Fruit fly (Drosophila melanogaster) whole organism, embryonic: ENCODE measurements around the gene CG7156.

Source experiments
- Antp ChIP-seq: fragments of 200-800 bp; sonication (Bioruptor generic); optimal IDR thresholded peaks from 3 replicates; lab custom pipeline; 2016; ENCODE audit warnings: missing biosample characterization, missing genetic modification characterization
- BEAF-32 ChIP-seq: fragments of 200-800 bp; sonication (Bioruptor generic); optimal IDR thresholded peaks from 3 replicates; lab custom pipeline; 2017; ENCODE audit warnings: missing biosample characterization, missing genetic modification characterization, mild to moderate bottlenecking, moderate library complexity, missing genetic modification reagents
- Bgb ChIP-seq: fragments of 200-800 bp; sonication (Bioruptor generic); IDR thresholded peaks from 2 replicates; pipeline ENCODE4 v1.3.6; 2022; ENCODE audit warnings: missing biosample characterization, missing genetic modification characterization; ENCODE audit not compliant: partially characterized antibody
- CG11085 ChIP-seq: fragments of 200-800 bp; sonication (Bioruptor generic); IDR thresholded peaks from 2 replicates; pipeline ENCODE4 v1.3.6; 2022; ENCODE audit warnings: missing biosample characterization, missing genetic modification characterization
- CG12104 ChIP-seq: fragments of 200-800 bp; sonication (Bioruptor generic); optimal IDR thresholded peaks from 3 replicates; lab custom pipeline; 2016; ENCODE audit warnings: missing biosample characterization, missing genetic modification characterization
- CG12155 ChIP-seq: fragments of 200-800 bp; sonication (Bioruptor generic); optimal IDR thresholded peaks from 3 replicates; lab custom pipeline; 2016; ENCODE audit warnings: missing biosample characterization, missing genetic modification characterization
- CG1233 ChIP-seq: fragments of 200-800 bp; sonication (Bioruptor generic); optimal IDR thresholded peaks from 4 replicates; lab custom pipeline; 2018; ENCODE audit warnings: missing biosample characterization, mild to moderate bottlenecking, missing genetic modification characterization
- CG13287 ChIP-seq: fragments of 200-800 bp; sonication (Bioruptor generic); IDR thresholded peaks from 2 replicates; pipeline ENCODE4 v1.3.6; 2022; ENCODE audit warnings: missing biosample characterization, missing genetic modification characterization; ENCODE audit not compliant: partially characterized antibody
- CG13296 ChIP-seq: fragments of 200-800 bp; sonication (Bioruptor generic); optimal IDR thresholded peaks from 3 replicates; lab custom pipeline; 2018; ENCODE audit warnings: missing biosample characterization, mild to moderate bottlenecking, missing genetic modification characterization
- CG13624 ChIP-seq: fragments of 200-800 bp; sonication (Bioruptor generic); optimal IDR thresholded peaks from 2 replicates; lab custom pipeline; 2016; ENCODE audit warnings: missing biosample characterization, missing genetic modification characterization
- CG14441 ChIP-seq: fragments of 200-800 bp; sonication (Bioruptor generic); IDR thresholded peaks from 2 replicates; pipeline ENCODE4 v1.3.6; 2022; ENCODE audit warnings: missing biosample characterization, missing genetic modification characterization
- CG15514 ChIP-seq: fragments of 200-800 bp; sonication (Bioruptor generic); optimal IDR thresholded peaks from 3 replicates; lab custom pipeline; 2017; ENCODE audit warnings: missing biosample characterization, missing genetic modification characterization, mild to moderate bottlenecking, moderate library complexity, missing genetic modification reagents
- CG31224 ChIP-seq: fragments of 200-800 bp; sonication (Bioruptor generic); IDR thresholded peaks from 2 replicates; pipeline ENCODE4 v1.3.6; 2022; ENCODE audit warnings: missing biosample characterization, missing genetic modification characterization
- CG3163 ChIP-seq: fragments of 200-800 bp; sonication (Bioruptor generic); optimal IDR thresholded peaks from 3 replicates; lab custom pipeline; 2016; ENCODE audit warnings: missing biosample characterization, missing genetic modification characterization
- CG43689 ChIP-seq: fragments of 200-800 bp; sonication (Bioruptor generic); IDR thresholded peaks from 2 replicates; pipeline ENCODE4 v1.3.6; 2022; ENCODE audit warnings: missing biosample characterization, missing genetic modification characterization
- CG5180 ChIP-seq: fragments of 200-800 bp; sonication (Bioruptor generic); optimal IDR thresholded peaks from 3 replicates; lab custom pipeline; 2017; ENCODE audit warnings: missing biosample characterization, missing genetic modification characterization, mild to moderate bottlenecking, moderate library complexity, missing genetic modification reagents
- CG6689 ChIP-seq: fragments of 200-800 bp; sonication (Bioruptor generic); IDR thresholded peaks from 2 replicates; pipeline ENCODE4 v1.3.6; 2022; ENCODE audit warnings: missing biosample characterization, missing genetic modification characterization
- CG6791 ChIP-seq: fragments of 200-800 bp; sonication (Bioruptor generic); IDR thresholded peaks from 3 replicates; pipeline ENCODE4 v1.3.6; 2022; ENCODE audit warnings: missing biosample characterization, missing genetic modification characterization; ENCODE audit not compliant: partially characterized antibody
- CG9797 ChIP-seq: fragments of 200-800 bp; sonication (Bioruptor generic); optimal IDR thresholded peaks from 3 replicates; lab custom pipeline; 2018; ENCODE audit warnings: missing biosample characterization, mild to moderate bottlenecking, missing genetic modification characterization
- D19B ChIP-seq: fragments of 200-800 bp; sonication (Bioruptor generic); optimal IDR thresholded peaks from 2 replicates; lab custom pipeline; 2017; ENCODE audit warnings: missing biosample characterization, mild to moderate bottlenecking, missing genetic modification characterization
- Dref ChIP-seq: fragments of 200-800 bp; sonication (Bioruptor generic); IDR thresholded peaks from 2 replicates; pipeline ENCODE4 v1.3.6; 2022; ENCODE audit warnings: missing biosample characterization, missing genetic modification characterization
- HmgD ChIP-seq: fragments of 200-800 bp; sonication (Bioruptor generic); optimal IDR thresholded peaks from 3 replicates; lab custom pipeline; 2016; ENCODE audit warnings: missing biosample characterization, missing genetic modification characterization
- MESR4 ChIP-seq: fragments of 200-800 bp; sonication (Bioruptor generic); optimal IDR thresholded peaks from 2 replicates; lab custom pipeline; 2018; ENCODE audit warnings: missing biosample characterization, mild to moderate bottlenecking, missing genetic modification characterization, moderate library complexity
- Opbp ChIP-seq: fragments of 200-800 bp; sonication (Bioruptor generic); IDR thresholded peaks from 3 replicates; pipeline ENCODE4 v1.3.6; 2022; ENCODE audit warnings: missing biosample characterization, missing genetic modification characterization; ENCODE audit not compliant: partially characterized antibody
- Sox102F ChIP-seq: fragments of 200-800 bp; sonication (Bioruptor generic); optimal IDR thresholded peaks from 2 replicates; lab custom pipeline; 2018; ENCODE audit warnings: missing biosample characterization, mild to moderate bottlenecking, missing genetic modification characterization, moderate library complexity
- Stat92E ChIP-seq, 3 experiments: fragments of >200 bp in 2 of 3; fragments of 200-800 bp in 1 of 3; sonication (Bioruptor generic) in 1 of 3; optimal IDR thresholded peaks; 2 replicates each; lab custom pipeline; 2017 to 2019; ENCODE audit warnings: missing biosample characterization in 3 of 3, missing genetic modification characterization in 3 of 3, mild to moderate bottlenecking in 1 of 3, moderate library complexity in 1 of 3
- TFAM ChIP-seq: fragments of 200-800 bp; sonication (Bioruptor generic); optimal IDR thresholded peaks from 2 replicates; lab custom pipeline; 2017; ENCODE audit warnings: missing biosample characterization, missing genetic modification characterization, inconsistent platforms
- Xbp1 ChIP-seq: fragments of 200-800 bp; sonication (Bioruptor generic); optimal IDR thresholded peaks from 3 replicates; lab custom pipeline; 2016; ENCODE audit warnings: missing biosample characterization, mild to moderate bottlenecking, missing genetic modification characterization
- ac ChIP-seq: fragments of 200-800 bp; sonication (Bioruptor generic); optimal IDR thresholded peaks from 3 replicates; lab custom pipeline; 2017; ENCODE audit warnings: missing biosample characterization, mild to moderate bottlenecking, missing genetic modification characterization
- ash1 ChIP-seq: fragments of 200-800 bp; sonication (Bioruptor generic); optimal IDR thresholded peaks from 2 replicates; lab custom pipeline; 2018; ENCODE audit warnings: missing biosample characterization, mild to moderate bottlenecking, missing genetic modification characterization
- bigmax ChIP-seq: fragments of 200-800 bp; sonication (Bioruptor generic); optimal IDR thresholded peaks from 2 replicates; lab custom pipeline; 2018; ENCODE audit warnings: missing biosample characterization, mild to moderate bottlenecking, missing genetic modification characterization
- cas ChIP-seq: fragments of 200-800 bp; sonication (Bioruptor generic); IDR thresholded peaks from 2 replicates; pipeline ENCODE4 v1.3.6; 2022; ENCODE audit warnings: missing biosample characterization, missing genetic modification characterization
- caup ChIP-seq: fragments of 200-800 bp; sonication (Bioruptor generic); optimal IDR thresholded peaks from 3 replicates; lab custom pipeline; 2017; ENCODE audit warnings: missing biosample characterization, mild to moderate bottlenecking, missing genetic modification characterization, moderate library complexity; ENCODE audit not compliant: severe bottlenecking
- chinmo ChIP-seq: fragments of 200-800 bp; sonication (Bioruptor generic); IDR thresholded peaks from 4 replicates; pipeline ENCODE4 v1.3.6; 2022; ENCODE audit warnings: missing biosample characterization, missing genetic modification characterization; ENCODE audit not compliant: partially characterized antibody
- corto ChIP-seq: fragments of 200-800 bp; sonication (Bioruptor generic); optimal IDR thresholded peaks from 2 replicates; lab custom pipeline; 2016; ENCODE audit warnings: missing biosample characterization, mild to moderate bottlenecking, missing genetic modification characterization, moderate library complexity
- emc ChIP-seq: fragments of 200-800 bp; sonication (Bioruptor generic); optimal IDR thresholded peaks from 2 replicates; lab custom pipeline; 2016; ENCODE audit warnings: missing biosample characterization, missing genetic modification characterization
- esg ChIP-seq: fragments of 200-800 bp; sonication (Bioruptor generic); conservative IDR thresholded peaks from 2 replicates; pipeline ENCODE4 v1.3.6; 2022; ENCODE audit warnings: missing biosample characterization, missing genetic modification characterization
- fu2 ChIP-seq: fragments of 200-800 bp; sonication (Bioruptor generic); optimal IDR thresholded peaks from 2 replicates; lab custom pipeline; 2016; ENCODE audit warnings: missing biosample characterization, missing genetic modification characterization
- klu ChIP-seq: fragments of 200-800 bp; sonication (Bioruptor generic); IDR thresholded peaks from 2 replicates; pipeline ENCODE4 v1.3.6; 2022; ENCODE audit warnings: missing biosample characterization, missing genetic modification characterization
- lab ChIP-seq: fragments of 200-800 bp; sonication (Bioruptor generic); optimal IDR thresholded peaks from 3 replicates; lab custom pipeline; 2017; ENCODE audit warnings: missing biosample characterization, missing genetic modification characterization, mild to moderate bottlenecking, moderate library complexity, missing genetic modification reagents
- lbe ChIP-seq: fragments of 200-800 bp; sonication (Bioruptor generic); optimal IDR thresholded peaks from 2 replicates; lab custom pipeline; 2016; ENCODE audit warnings: missing biosample characterization, mild to moderate bottlenecking, missing genetic modification characterization
- psq ChIP-seq: fragments of 200-800 bp; sonication (Bioruptor generic); optimal IDR thresholded peaks from 2 replicates; lab custom pipeline; 2017; ENCODE audit warnings: missing biosample characterization, missing genetic modification characterization
- pzg ChIP-seq: fragments of 200-800 bp; sonication (Bioruptor generic); optimal IDR thresholded peaks from 3 replicates; lab custom pipeline; 2018; ENCODE audit warnings: missing biosample characterization, mild to moderate bottlenecking, missing genetic modification characterization, moderate library complexity
- run ChIP-seq: fragments of 200-800 bp; sonication (Bioruptor generic); optimal IDR thresholded peaks from 3 replicates; lab custom pipeline; 2018; ENCODE audit warnings: missing biosample characterization, mild to moderate bottlenecking, missing genetic modification characterization
- sd ChIP-seq: fragments of 200-800 bp; sonication (Bioruptor generic); optimal IDR thresholded peaks from 3 replicates; lab custom pipeline; 2018; ENCODE audit warnings: missing biosample characterization, mild to moderate bottlenecking, missing genetic modification characterization, moderate library complexity
- sob ChIP-seq: fragments of 200-800 bp; sonication (Bioruptor generic); IDR thresholded peaks from 2 replicates; pipeline ENCODE4 v1.3.6; 2022; ENCODE audit warnings: missing biosample characterization, missing genetic modification characterization
- vvl ChIP-seq: fragments of 200-800 bp; sonication (Bioruptor generic); IDR thresholded peaks from 2 replicates; pipeline ENCODE4 v1.3.6; 2022; ENCODE audit warnings: missing biosample characterization, missing genetic modification characterization
- zen2 ChIP-seq: fragments of 200-800 bp; sonication (Bioruptor generic); IDR thresholded peaks from 3 replicates; pipeline ENCODE4 v1.3.6; 2022; ENCODE audit warnings: missing biosample characterization, missing genetic modification characterization; ENCODE audit not compliant: partially characterized antibody
- zf30C ChIP-seq: fragments of 200-800 bp; sonication (Bioruptor generic); optimal IDR thresholded peaks from 3 replicates; lab custom pipeline; 2018; ENCODE audit warnings: missing biosample characterization, mild to moderate bottlenecking, missing genetic modification characterization

CG7156 gene

dm6 chr3R:18255281-18255680 lies 13.3 kb upstream of the CG7156 start, which contains the start of the genes Ada2a, Polr2D, Tgs1 and moi (continued):
- no peak for TF ChIP-seq D19B (GFP tag; lab: Kevin White, UChicago)
- peak; percentile 51; the same call in 1 of the 3 replicates for TF ChIP-seq zen2 (GFP tag; lab: Robert Waterston, UW)
- TF ChIP-seq esg (GFP tag; lab: Robert Waterston, UW): no peak
- no peak for TF ChIP-seq klu (GFP tag; lab: Robert Waterston, UW)
- no peak for TF ChIP-seq bigmax (GFP tag; lab: Kevin White, UChicago)
- TF ChIP-seq fu2: no peak
- TF ChIP-seq Opbp (GFP tag; lab: Robert Waterston, UW): peak; percentile 87
- TF ChIP-seq chinmo: 0 out of 4 replicates have a peak, but pooled peaks have one; percentile 73
- no peak for TF ChIP-seq CG12104
- no peak for TF ChIP-seq CG14441 (GFP tag; lab: Robert Waterston, UW)
- peak; percentile 78 for TF ChIP-seq CG9797 (GFP tag; lab: Kevin White, UChicago)
- peak; percentile 33 for TF ChIP-seq CG13624 (GFP tag; lab: Kevin White, UChicago)
- TF ChIP-seq sd (tag; lab: Kevin White, UChicago): peak; percentile 40
- TF ChIP-seq Dref: peak; percentile 82
- TF ChIP-seq Bgb (GFP tag; lab: Robert Waterston, UW): peak; percentile 79
- no peak for TF ChIP-seq lbe (GFP tag; lab: Kevin White, UChicago)
- TF ChIP-seq vvl (GFP tag; lab: Robert Waterston, UW): no peak
- TF ChIP-seq Antp (GFP tag; lab: Kevin White, UChicago): no peak
- TF ChIP-seq CG5180 (GFP tag; lab: Kevin White, UChicago): no peak
- TF ChIP-seq Sox102F (GFP tag; lab: Kevin White, UChicago): no peak
- no peak for TF ChIP-seq psq
- no peak for TF ChIP-seq lab (GFP tag; lab: Kevin White, UChicago)
- no peak for TF ChIP-seq emc (GFP tag; lab: Kevin White, UChicago)
- TF ChIP-seq CG6791 (GFP tag; lab: Robert Waterston, UW): peak; percentile 83
- TF ChIP-seq corto (GFP tag; lab: Kevin White, UChicago): no peak
- TF ChIP-seq, all 482 proteins: peak for 71

- TF ChIP-seq CG13287 (GFP tag; lab: Robert Waterston, UW): peak; percentile 42; the same call in 1 of the 2 replicates
- TF ChIP-seq Xbp1 (GFP tag; lab: Kevin White, UChicago): no peak
- no peak for TF ChIP-seq CG12155
- TF ChIP-seq CG31224 (GFP tag; lab: Robert Waterston, UW): no peak
- peak; percentile 43 for TF ChIP-seq BEAF-32
- TF ChIP-seq run (tag; lab: Kevin White, UChicago): no peak
- TF ChIP-seq TFAM (GFP tag; lab: Kevin White, UChicago): no peak
- TF ChIP-seq HmgD (GFP tag; lab: Kevin White, UChicago): no peak
- TF ChIP-seq cas (GFP tag; lab: Robert Waterston, UW): no peak
- no peak for TF ChIP-seq CG13296 (GFP tag; lab: Kevin White, UChicago)
- TF ChIP-seq pzg: peak; percentile 62
- TF ChIP-seq CG3163: no peak
- no peak for TF ChIP-seq ash1 (GFP tag; lab: Kevin White, UChicago)
- no peak for TF ChIP-seq CG43689 (GFP tag; lab: Robert Waterston, UW)
- no peak for TF ChIP-seq sob (GFP tag; lab: Robert Waterston, UW)
- TF ChIP-seq caup: no peak
- no peak for TF ChIP-seq zf30C (GFP tag; lab: Kevin White, UChicago)
- peak; percentile 70 for TF ChIP-seq CG15514 (GFP tag; lab: Kevin White, UChicago)
- TF ChIP-seq CG6689 (GFP tag; lab: Robert Waterston, UW): no peak
- TF ChIP-seq ac: no peak
- TF ChIP-seq MESR4: peak; percentile 42
- TF ChIP-seq Stat92E (GFP tag; optimal IDR thresholded peaks at IDR 0.05; lab: Kevin White, UChicago): no peak
- no peak for TF ChIP-seq vvl (GFP tag; lab: Robert Waterston, UW)
- TF ChIP-seq CG11085 (GFP tag; lab: Robert Waterston, UW): no peak
- TF ChIP-seq CG1233 (GFP tag; lab: Kevin White, UChicago): no peak
Observed at dm6 chr3R:18252578-18252977, 10.6 kb upstream of the CG7156 start, which contains the start of gene CG12320. CG12320 (minus strand) TSS chr3R:18252734.
